Worm (Caenorhabditis elegans) whole organism, mixed stage, embryonic: Measurements from ENCODE around the gene Y102A5C.4.

ENCODE experiments used
- M03D4.4 ChIP-seq: sonication (generic microtip); optimal IDR thresholded peaks from 2 replicates; lab custom pipeline; 2017; ENCODE audit warnings: mild to moderate bottlenecking, missing genetic modification characterization, missing compliant biosample characterization
- bed-3 ChIP-seq: fragments of 200-800 bp; sonication (Bioruptor generic); optimal IDR thresholded peaks from 3 replicates; lab custom pipeline; 2018; ENCODE audit warnings: mild to moderate bottlenecking, missing genetic modification characterization, moderate library complexity, missing compliant biosample characterization
- blmp-1 ChIP-seq: fragments of 150-350 bp; optimal IDR thresholded peaks from 2 replicates; lab custom pipeline; 2014; ENCODE audit warnings: missing biosample characterization, missing genetic modification characterization
- ceh-83 ChIP-seq: fragments of 200-800 bp; sonication (Bioruptor generic); optimal IDR thresholded peaks from 2 replicates; lab custom pipeline; 2018; ENCODE audit warnings: mild to moderate bottlenecking, missing genetic modification characterization, missing compliant biosample characterization
- ces-1 ChIP-seq: fragments of 150-350 bp; optimal IDR thresholded peaks from 2 replicates; lab custom pipeline; 2014; ENCODE audit warnings: missing biosample characterization, missing genetic modification reagents, missing genetic modification characterization
- drap-1 ChIP-seq: fragments of 200-800 bp; sonication (Bioruptor generic); optimal IDR thresholded peaks from 3 replicates; lab custom pipeline; 2018; ENCODE audit warnings: mild to moderate bottlenecking, missing genetic modification characterization, missing compliant biosample characterization
- elt-1 ChIP-seq: sonication (generic microtip); optimal IDR thresholded peaks from 2 replicates; lab custom pipeline; 2017; ENCODE audit warnings: missing genetic modification characterization, mild to moderate bottlenecking, missing compliant biosample characterization, antibody characterized with exemption, moderate library complexity, borderline replicate concordance; ENCODE audit not compliant: insufficient read depth
- flh-1 ChIP-seq: fragments of 200-800 bp; sonication (Bioruptor generic); optimal IDR thresholded peaks from 2 replicates; lab custom pipeline; 2018; ENCODE audit warnings: mild to moderate bottlenecking, missing genetic modification characterization, moderate library complexity, missing compliant biosample characterization
- ham-2 ChIP-seq: fragments of 200-800 bp; sonication (Bioruptor generic); optimal IDR thresholded peaks from 2 replicates; lab custom pipeline; 2018; ENCODE audit warnings: mild to moderate bottlenecking, missing genetic modification characterization, missing compliant biosample characterization
- lsy-2 ChIP-seq: fragments of 150-350 bp; optimal IDR thresholded peaks from 2 replicates; lab custom pipeline; 2014; ENCODE audit warnings: missing biosample characterization, missing genetic modification characterization
- mab-5 ChIP-seq: fragments of 150-350 bp; optimal IDR thresholded peaks from 2 replicates; lab custom pipeline; 2014; ENCODE audit warnings: missing biosample characterization, missing genetic modification characterization
- mls-2 ChIP-seq: sonication (generic microtip); optimal IDR thresholded peaks from 2 replicates; lab custom pipeline; 2016; ENCODE audit warnings: mild to moderate bottlenecking, missing genetic modification characterization, moderate library complexity, missing compliant biosample characterization
- nhr-2 ChIP-seq: fragments of 150-350 bp; optimal IDR thresholded peaks from 2 replicates; lab custom pipeline; 2014; ENCODE audit warnings: missing biosample characterization, missing genetic modification characterization
- nhr-237 ChIP-seq: fragments of 150-350 bp; optimal IDR thresholded peaks from 2 replicates; lab custom pipeline; 2014; ENCODE audit warnings: missing biosample characterization, missing genetic modification characterization
- nhr-28 ChIP-seq: fragments of 150-350 bp; optimal IDR thresholded peaks from 2 replicates; lab custom pipeline; 2014; ENCODE audit warnings: missing biosample characterization, missing genetic modification characterization
- nhr-76 ChIP-seq: sonication (generic microtip); optimal IDR thresholded peaks from 2 replicates; lab custom pipeline; 2017; ENCODE audit warnings: missing biosample characterization, missing genetic modification characterization
- pha-4 ChIP-seq: fragments of 150-350 bp; optimal IDR thresholded peaks from 2 replicates; lab custom pipeline; 2018; ENCODE audit warnings: missing biosample characterization, missing genetic modification reagents, missing genetic modification characterization
- sem-2 ChIP-seq: fragments of 200-800 bp; sonication (Bioruptor generic); optimal IDR thresholded peaks from 2 replicates; lab custom pipeline; 2018; ENCODE audit warnings: mild to moderate bottlenecking, missing genetic modification characterization, missing compliant biosample characterization
- snpc-4 ChIP-seq: fragments of 150-350 bp; optimal IDR thresholded peaks from 2 replicates; lab custom pipeline; 2014; ENCODE audit warnings: missing biosample characterization, missing genetic modification characterization
- unc-120 ChIP-seq: sonication (generic microtip); optimal IDR thresholded peaks from 2 replicates; lab custom pipeline; 2017; ENCODE audit warnings: missing genetic modification characterization, missing compliant biosample characterization; ENCODE audit not compliant: poor library complexity, severe bottlenecking
- ztf-11 ChIP-seq: fragments of 150-350 bp; optimal IDR thresholded peaks from 2 replicates; lab custom pipeline; 2014; ENCODE audit warnings: missing biosample characterization, missing genetic modification characterization

The Y102A5C.4 gene

DNA sequence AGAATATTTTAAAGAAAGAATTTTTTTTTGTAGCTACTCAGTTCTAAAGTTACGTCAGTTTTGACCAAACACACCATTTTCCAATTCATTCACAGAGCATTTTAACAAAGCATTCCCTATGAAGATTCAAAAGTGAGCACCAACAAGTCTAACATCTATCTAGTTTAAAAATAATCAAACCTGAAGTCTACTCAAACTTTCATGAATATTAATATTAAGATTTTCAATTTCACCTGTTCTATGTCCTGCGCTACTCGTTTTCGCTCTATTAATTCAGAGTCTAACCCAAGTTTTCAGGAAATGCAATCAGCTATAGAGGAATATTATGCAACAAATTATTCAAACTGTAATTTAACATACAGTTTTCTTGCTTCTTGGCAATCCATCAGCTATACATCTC lies 50.1 kb downstream of the Y102A5C.4 start, which contains the start of gene srh-119:
TSS of gene srh-119 (plus strand) at position 301 of the 400 bp plus-strand sequence.
- TF ChIP-seq nhr-2, result no peak
- no peak for TF ChIP-seq M03D4.4 (tag; lab: Kevin White, UChicago)
- TF ChIP-seq ces-1 (GFP tag; lab: Kevin White, UChicago), result no peak
- no peak for TF ChIP-seq blmp-1 (tag; lab: Kevin White, UChicago)
- TF ChIP-seq elt-1, result no peak
- no peak for TF ChIP-seq mab-5 (tag; lab: Kevin White, UChicago)
- no peak for TF ChIP-seq flh-1
- TF ChIP-seq lsy-2 (tag; lab: Kevin White, UChicago), result no peak
- no peak for TF ChIP-seq ham-2 (GFP tag; lab: Kevin White, UChicago)

DNA sequence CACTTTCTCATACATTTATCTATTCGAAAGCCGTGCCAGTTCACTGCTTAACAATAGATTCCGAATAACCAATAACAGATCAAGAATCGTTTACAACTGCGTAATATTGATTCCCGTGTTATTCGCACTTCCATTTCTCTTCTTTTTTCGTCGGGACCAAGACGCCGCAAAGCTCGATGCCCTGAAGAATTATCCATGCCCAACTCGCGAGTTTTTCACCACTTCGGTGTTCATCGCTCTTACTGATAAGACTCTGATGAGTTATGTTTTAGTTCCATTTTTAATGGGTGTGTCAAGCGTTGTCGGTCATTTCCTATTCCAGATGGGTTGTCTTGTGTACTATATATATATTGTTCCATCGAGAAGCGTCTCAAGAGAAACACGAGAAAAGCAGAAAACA lies 51.3 kb downstream of the Y102A5C.4 start:
- no peak for TF ChIP-seq nhr-237
- no peak for TF ChIP-seq mab-5 (tag; lab: Kevin White, UChicago)
- no peak for TF ChIP-seq sem-2 (GFP tag; lab: Kevin White, UChicago)
- TF ChIP-seq bed-3, result no peak
- TF ChIP-seq snpc-4, result no peak
- no peak for TF ChIP-seq drap-1 (GFP tag; lab: Kevin White, UChicago)
- TF ChIP-seq ztf-11 (tag; lab: Kevin White, UChicago), result no peak
- no peak for TF ChIP-seq pha-4 (tag; lab: Kevin White, UChicago)
- TF ChIP-seq mls-2 (tag; lab: Kevin White, UChicago), result no peak
- no peak for TF ChIP-seq unc-120 (tag; lab: Kevin White, UChicago)
- TF ChIP-seq nhr-76 (tag; lab: Kevin White, UChicago), result no peak
- TF ChIP-seq ceh-83 (GFP tag; lab: Kevin White, UChicago), result no peak
- TF ChIP-seq nhr-28, result no peak
